Worm (Caenorhabditis elegans): ENCODE data around the gene B0454.8.

B0454.8 gene

ce11 chrII:3076915-3077314 is 33.7 kb upstream of the B0454.8 start, which contains the start of gene Y25C1A.8 (continued):
- TF ChIP-seq R02D3.7 (tag; optimal IDR thresholded peaks at IDR 0.05), result no peak
- peak; percentile 92 for TF ChIP-seq spr-1 (tag; optimal IDR thresholded peaks at IDR 0.05)
- TF ChIP-seq ceh-62 (tag; optimal IDR thresholded peaks at IDR 0.05), result no peak
- TF ChIP-seq Y105C5A.15 (GFP tag; IDR thresholded peaks at IDR 0.05), result no peak
- TF ChIP-seq Y48G9A.11 (GFP tag; IDR thresholded peaks at IDR 0.05), result 0 out of 2 replicates have a peak, but pooled peaks have one; percentile 31
- TF ChIP-seq zip-11 (GFP tag; IDR thresholded peaks at IDR 0.05), result no peak
- TF ChIP-seq dve-1 (tag; optimal IDR thresholded peaks at IDR 0.05; ENCODE audit: insufficient read depth), result peak; percentile 95
- no peak for TF ChIP-seq tag-97 (GFP tag; IDR thresholded peaks at IDR 0.05)
- peak; percentile 83 for TF ChIP-seq dmd-6 (GFP tag; IDR thresholded peaks at IDR 0.05)
- TF ChIP-seq T26A8.4 (GFP tag; IDR thresholded peaks at IDR 0.05), result peak; percentile 95
- peak; percentile 86 for TF ChIP-seq ceh-20 (GFP tag; IDR thresholded peaks at IDR 0.05)
- TF ChIP-seq zip-2 (tag; optimal IDR thresholded peaks at IDR 0.05), result peak; percentile 68
- peak; percentile 85 for TF ChIP-seq ctbp-1 (GFP tag; IDR thresholded peaks at IDR 0.05)
- TF ChIP-seq nhr-25 (tag; optimal IDR thresholded peaks at IDR 0.05; ENCODE audit: borderline replicate concordance, insufficient read depth), result peak; percentile 7
- TF ChIP-seq daf-19 (GFP tag; conservative IDR thresholded peaks at IDR 0.05), result no peak
- TF ChIP-seq set-16 (GFP tag; IDR thresholded peaks at IDR 0.05), result peak; percentile 55; the same call in 1 of the 2 replicates
- TF ChIP-seq snpc-4 (tag; optimal IDR thresholded peaks at IDR 0.05), result peak; percentile 48
- no peak for TF ChIP-seq nhr-237 (tag; optimal IDR thresholded peaks at IDR 0.05)
- TF ChIP-seq aha-1 (tag), result peak; percentile 99
- TF ChIP-seq nhr-11 (tag; optimal IDR thresholded peaks at IDR 0.05), result peak; percentile 80
- TF ChIP-seq aly-2 (tag; optimal IDR thresholded peaks at IDR 0.05), result no peak
- TF ChIP-seq mxl-2 (GFP tag; conservative IDR thresholded peaks at IDR 0.05), result 0 out of 2 replicates have a peak, but pooled peaks have one; percentile 49
- peak; percentile 89 for TF ChIP-seq hlh-11 (tag; optimal IDR thresholded peaks at IDR 0.05)
- peak; percentile 78 for TF ChIP-seq F37D6.2 (tag; optimal IDR thresholded peaks at IDR 0.05)
- peak; percentile 64 for TF ChIP-seq nhr-28 (tag; optimal IDR thresholded peaks at IDR 0.05)
- TF ChIP-seq nhr-111 (GFP tag; optimal IDR thresholded peaks at IDR 0.05), result no peak
- TF ChIP-seq nhr-48 (tag; optimal IDR thresholded peaks at IDR 0.05), result peak; percentile 30
- peak; percentile 84 for TF ChIP-seq dpl-1 (GFP tag; optimal IDR thresholded peaks at IDR 0.05)
- TF ChIP-seq daf-16 (GFP tag; optimal IDR thresholded peaks at IDR 0.05), result peak in 1 of 2 experiments; percentile 54
- peak; percentile 49 for TF ChIP-seq daf-16 (tag; optimal IDR thresholded peaks at IDR 0.05)
- no peak for TF ChIP-seq T20F7.1 (GFP tag; optimal IDR thresholded peaks at IDR 0.05)
- TF ChIP-seq madf-5 (GFP tag; IDR thresholded peaks at IDR 0.05), result no peak
- peak; percentile 78 for TF ChIP-seq jun-1 (tag; optimal IDR thresholded peaks at IDR 0.05)
- peak; percentile 99 to 100 for TF ChIP-seq lsy-2 (tag; optimal IDR thresholded peaks at IDR 0.05)
- peak; percentile 46 for TF ChIP-seq ceh-32 (tag; optimal IDR thresholded peaks at IDR 0.05; ENCODE audit: poor library complexity)
- TF ChIP-seq ces-1 (GFP tag; optimal IDR thresholded peaks at IDR 0.05), result peak; percentile 28
- peak; percentile 87 for TF ChIP-seq lin-13 (GFP tag; optimal IDR thresholded peaks at IDR 0.05)
- peak; percentile 82 for TF ChIP-seq egl-43 (GFP tag; IDR thresholded peaks at IDR 0.05)
- TF ChIP-seq lin-1 (GFP tag; IDR thresholded peaks at IDR 0.05), result peak; percentile 89
- TF ChIP-seq gei-8 (GFP tag; optimal IDR thresholded peaks at IDR 0.05), result peak; percentile 38
- TF ChIP-seq nhr-6 (tag; optimal IDR thresholded peaks at IDR 0.05), result peak; percentile 82
- TF ChIP-seq duxl-1 (tag; optimal IDR thresholded peaks at IDR 0.05; ENCODE audit: poor library complexity), result peak; percentile 95
- peak; percentile 2 for TF ChIP-seq nhr-10 (tag; optimal IDR thresholded peaks at IDR 0.05)
- peak; percentile 85 for TF ChIP-seq zfp-3 (GFP tag; conservative IDR thresholded peaks at IDR 0.05)
- TF ChIP-seq ceh-28 (tag; optimal IDR thresholded peaks at IDR 0.05), result no peak
- peak; percentile 83 for TF ChIP-seq arid-1 (GFP tag; conservative IDR thresholded peaks at IDR 0.05)
- peak; percentile 71 for TF ChIP-seq dmd-9 (GFP tag; IDR thresholded peaks at IDR 0.05)
- peak; percentile 91 for TF ChIP-seq pha-4 (GFP tag; IDR thresholded peaks at IDR 0.05)
- TF ChIP-seq pha-4 (tag; optimal IDR thresholded peaks at IDR 0.05), result no peak
- peak; percentile 75 for TF ChIP-seq nhr-42 (GFP tag; IDR thresholded peaks at IDR 0.05)
- TF ChIP-seq hmg-1.1 (GFP tag; IDR thresholded peaks at IDR 0.05), result peak; percentile 95
- 0 out of 2 replicates have a peak, but pooled peaks have one; percentile 50 for TF ChIP-seq saeg-2 (GFP tag; IDR thresholded peaks at IDR 0.05)

All from whole organism, L4 larva.